Fruit fly (Drosophila melanogaster) whole organism: ENCODE data around the gene CG1316.

Experiments used
- CG8478 ChIP-seq: fragments of >200 bp; optimal IDR thresholded peaks from 2 replicates; lab custom pipeline; 2018; ENCODE audit warnings: inconsistent platforms
- Dll ChIP-seq: fragments of >200 bp; optimal IDR thresholded peaks from 2 replicates; lab custom pipeline; 2017
- EcR ChIP-seq, 2 experiments: fragments of >200 bp; optimal IDR thresholded peaks; 2 replicates each; lab custom pipeline; 2017; ENCODE audit warnings: missing biosample characterization in 2 of 2, missing genetic modification characterization in 2 of 2, missing genetic modification reagents in 2 of 2
- psq ChIP-seq: fragments of >200 bp; optimal IDR thresholded peaks from 2 replicates; lab custom pipeline; 2017

- TF ChIP-seq CG8478 (no peak), psq (lab: Kevin White, UChicago) (no peak), Dll (lab: Kevin White, UChicago) (no peak), EcR (GFP tag; optimal IDR thresholded peaks at IDR 0.05; lab: Kevin White, UChicago) (no peak)
Measured at dm6 chr3L:4310604-4311003, 27.0 kb downstream of the CG1316 start.
